Worm (Caenorhabditis elegans) whole organism, mixed stage, embryonic: ENCODE data around the gene F53C3.11.

Experiments
- M03D4.4 ChIP-seq: sonication (generic microtip); optimal IDR thresholded peaks from 2 replicates; lab custom pipeline; 2017; ENCODE audit warnings: mild to moderate bottlenecking, missing genetic modification characterization, missing compliant biosample characterization
- blmp-1 ChIP-seq: fragments of 150-350 bp; optimal IDR thresholded peaks from 2 replicates; lab custom pipeline; 2014; ENCODE audit warnings: missing biosample characterization, missing genetic modification characterization
- ceh-39 ChIP-seq: fragments of 150-350 bp; optimal IDR thresholded peaks from 2 replicates; lab custom pipeline; 2014; ENCODE audit warnings: missing biosample characterization, missing genetic modification characterization
- ceh-43 ChIP-seq: fragments of 200-800 bp; sonication (Bioruptor generic); optimal IDR thresholded peaks from 2 replicates; lab custom pipeline; 2018; ENCODE audit warnings: mild to moderate bottlenecking, missing genetic modification characterization, moderate library complexity, missing compliant biosample characterization
- ceh-83 ChIP-seq: fragments of 200-800 bp; sonication (Bioruptor generic); optimal IDR thresholded peaks from 2 replicates; lab custom pipeline; 2018; ENCODE audit warnings: mild to moderate bottlenecking, missing genetic modification characterization, missing compliant biosample characterization
- ces-1 ChIP-seq: fragments of 150-350 bp; optimal IDR thresholded peaks from 2 replicates; lab custom pipeline; 2014; ENCODE audit warnings: missing biosample characterization, missing genetic modification reagents, missing genetic modification characterization
- cnd-1 ChIP-seq: fragments of 200-800 bp; sonication (Bioruptor generic); optimal IDR thresholded peaks from 2 replicates; lab custom pipeline; 2018; ENCODE audit warnings: mild to moderate bottlenecking, missing genetic modification characterization, missing compliant biosample characterization
- drap-1 ChIP-seq: fragments of 200-800 bp; sonication (Bioruptor generic); optimal IDR thresholded peaks from 3 replicates; lab custom pipeline; 2018; ENCODE audit warnings: mild to moderate bottlenecking, missing genetic modification characterization, missing compliant biosample characterization
- elt-3 ChIP-seq: fragments of 150-350 bp; optimal IDR thresholded peaks from 2 replicates; lab custom pipeline; 2014; ENCODE audit warnings: missing biosample characterization, missing genetic modification characterization
- flh-1 ChIP-seq: fragments of 200-800 bp; sonication (Bioruptor generic); optimal IDR thresholded peaks from 2 replicates; lab custom pipeline; 2018; ENCODE audit warnings: mild to moderate bottlenecking, missing genetic modification characterization, moderate library complexity, missing compliant biosample characterization
- ham-2 ChIP-seq: fragments of 200-800 bp; sonication (Bioruptor generic); optimal IDR thresholded peaks from 2 replicates; lab custom pipeline; 2018; ENCODE audit warnings: mild to moderate bottlenecking, missing genetic modification characterization, missing compliant biosample characterization
- hlh-1 ChIP-seq: fragments of 150-350 bp; optimal IDR thresholded peaks from 2 replicates; lab custom pipeline; 2014; ENCODE audit warnings: missing biosample characterization, missing genetic modification reagents, missing genetic modification characterization
- lin-13 ChIP-seq: fragments of 150-350 bp; optimal IDR thresholded peaks from 2 replicates; lab custom pipeline; 2014; ENCODE audit warnings: missing biosample characterization, missing genetic modification characterization
- lin-32 ChIP-seq: fragments of 200-800 bp; sonication (Bioruptor generic); optimal IDR thresholded peaks from 2 replicates; lab custom pipeline; 2018; ENCODE audit warnings: mild to moderate bottlenecking, missing genetic modification characterization, missing compliant biosample characterization
- lsy-2 ChIP-seq: fragments of 150-350 bp; optimal IDR thresholded peaks from 2 replicates; lab custom pipeline; 2014; ENCODE audit warnings: missing biosample characterization, missing genetic modification characterization
- mab-5 ChIP-seq: fragments of 150-350 bp; optimal IDR thresholded peaks from 2 replicates; lab custom pipeline; 2014; ENCODE audit warnings: missing biosample characterization, missing genetic modification characterization
- mep-1 ChIP-seq: fragments of 150-350 bp; optimal IDR thresholded peaks from 2 replicates; lab custom pipeline; 2017; ENCODE audit warnings: missing biosample characterization, missing genetic modification reagents, missing genetic modification characterization, inconsistent platforms
- mls-2 ChIP-seq: sonication (generic microtip); optimal IDR thresholded peaks from 2 replicates; lab custom pipeline; 2016; ENCODE audit warnings: mild to moderate bottlenecking, missing genetic modification characterization, moderate library complexity, missing compliant biosample characterization
- nhr-12 ChIP-seq: fragments of 150-350 bp; optimal IDR thresholded peaks from 2 replicates; lab custom pipeline; 2014; ENCODE audit warnings: missing biosample characterization, missing genetic modification characterization
- nhr-2 ChIP-seq: fragments of 150-350 bp; optimal IDR thresholded peaks from 2 replicates; lab custom pipeline; 2014; ENCODE audit warnings: missing biosample characterization, missing genetic modification characterization
- nhr-237 ChIP-seq: fragments of 150-350 bp; optimal IDR thresholded peaks from 2 replicates; lab custom pipeline; 2014; ENCODE audit warnings: missing biosample characterization, missing genetic modification characterization
- nhr-28 ChIP-seq: fragments of 150-350 bp; optimal IDR thresholded peaks from 2 replicates; lab custom pipeline; 2014; ENCODE audit warnings: missing biosample characterization, missing genetic modification characterization
- nhr-76 ChIP-seq: sonication (generic microtip); optimal IDR thresholded peaks from 2 replicates; lab custom pipeline; 2017; ENCODE audit warnings: missing biosample characterization, missing genetic modification characterization
- pha-4 ChIP-seq: fragments of 150-350 bp; optimal IDR thresholded peaks from 2 replicates; lab custom pipeline; 2018; ENCODE audit warnings: missing biosample characterization, missing genetic modification reagents, missing genetic modification characterization
- sem-2 ChIP-seq: fragments of 200-800 bp; sonication (Bioruptor generic); optimal IDR thresholded peaks from 2 replicates; lab custom pipeline; 2018; ENCODE audit warnings: mild to moderate bottlenecking, missing genetic modification characterization, missing compliant biosample characterization
- snpc-4 ChIP-seq: fragments of 150-350 bp; optimal IDR thresholded peaks from 2 replicates; lab custom pipeline; 2014; ENCODE audit warnings: missing biosample characterization, missing genetic modification characterization
- sptf-1 ChIP-seq: sonication (generic microtip); optimal IDR thresholded peaks from 2 replicates; lab custom pipeline; 2017; ENCODE audit warnings: mild to moderate bottlenecking, missing genetic modification characterization, moderate library complexity, missing compliant biosample characterization
- tbx-8 ChIP-seq: fragments of 200-800 bp; sonication (Bioruptor generic); optimal IDR thresholded peaks from 2 replicates; lab custom pipeline; 2018; ENCODE audit warnings: mild to moderate bottlenecking, missing genetic modification characterization, moderate library complexity, missing compliant biosample characterization
- unc-120 ChIP-seq: sonication (generic microtip); optimal IDR thresholded peaks from 2 replicates; lab custom pipeline; 2017; ENCODE audit warnings: missing genetic modification characterization, missing compliant biosample characterization; ENCODE audit not compliant: poor library complexity, severe bottlenecking
- unc-39 ChIP-seq: fragments of 150-350 bp; optimal IDR thresholded peaks from 2 replicates; lab custom pipeline; 2014; ENCODE audit warnings: missing biosample characterization, missing genetic modification characterization
- unc-62 ChIP-seq: fragments of 150-350 bp; optimal IDR thresholded peaks from 2 replicates; lab custom pipeline; 2014; ENCODE audit warnings: missing biosample characterization, missing genetic modification reagents, missing genetic modification characterization
- ztf-11 ChIP-seq: fragments of 150-350 bp; optimal IDR thresholded peaks from 2 replicates; lab custom pipeline; 2014; ENCODE audit warnings: missing biosample characterization, missing genetic modification characterization

The F53C3.11 gene

DNA sequence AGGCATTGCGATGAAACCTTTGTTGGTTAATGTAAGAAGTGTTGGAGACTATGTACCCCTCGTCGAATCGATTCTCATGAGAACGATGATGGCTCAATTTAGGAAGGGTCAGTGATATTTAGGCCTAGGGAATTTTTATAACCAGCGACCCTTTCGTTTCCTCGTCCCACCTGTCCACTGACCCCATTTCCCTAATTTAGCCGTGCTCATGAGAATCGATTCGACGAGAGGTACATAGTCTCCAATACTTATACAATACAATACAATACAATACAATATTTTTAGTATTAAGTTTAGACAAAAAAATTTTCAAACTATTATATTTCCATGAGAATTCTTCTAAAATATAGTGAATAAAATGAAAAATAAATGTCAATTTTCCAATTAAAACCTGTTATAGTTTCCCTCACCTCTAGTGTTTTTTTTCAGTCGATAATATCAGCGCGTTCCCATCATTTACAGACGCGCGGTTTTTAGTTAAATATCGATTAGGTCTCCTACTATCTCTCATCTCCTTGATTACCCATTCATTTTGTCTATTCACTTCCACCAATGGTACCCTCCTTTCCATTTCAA lies at the start of gene F53C3.11, which contains the start of gene fbxb-103:
Gene F53C3.11 (minus strand): TSS at position 101 of the 576 bp plus-strand sequence.
Gene fbxb-103 (plus strand): TSS at position 526 of the 576 bp plus-strand sequence.
- TF ChIP-seq cnd-1: no peak

ce11 chrII:3955938-3956337 lies 49.4 kb upstream of the F53C3.11 start:
- TF ChIP-seq snpc-4 (tag; lab: Kevin White, UChicago): no peak
- TF ChIP-seq ceh-43: no peak
- no peak for TF ChIP-seq unc-62 (GFP tag; lab: Kevin White, UChicago)
- TF ChIP-seq lsy-2 (tag; lab: Kevin White, UChicago): no peak
- TF ChIP-seq nhr-2 (tag; lab: Kevin White, UChicago): no peak
- TF ChIP-seq pha-4 (tag; lab: Kevin White, UChicago): no peak
- no peak for TF ChIP-seq ztf-11 (tag; lab: Kevin White, UChicago)
- TF ChIP-seq cnd-1: no peak
- TF ChIP-seq lin-13 (tag; lab: Kevin White, UChicago): no peak
- TF ChIP-seq ceh-39 (tag; lab: Kevin White, UChicago): peak; percentile 31
- no peak for TF ChIP-seq tbx-8 (GFP tag; lab: Kevin White, UChicago)
- no peak for TF ChIP-seq flh-1
- TF ChIP-seq ces-1 (GFP tag; lab: Kevin White, UChicago): peak; percentile 35
- TF ChIP-seq nhr-12 (tag; lab: Kevin White, UChicago): no peak
- no peak for TF ChIP-seq mls-2 (tag; lab: Kevin White, UChicago)

- no peak for TF ChIP-seq nhr-2 (tag; lab: Kevin White, UChicago)
- no peak for TF ChIP-seq ces-1 (GFP tag; lab: Kevin White, UChicago)
- TF ChIP-seq hlh-1 (tag; lab: Kevin White, UChicago): no peak
- TF ChIP-seq unc-120 (tag; lab: Kevin White, UChicago): no peak
- no peak for TF ChIP-seq nhr-237
- TF ChIP-seq unc-39 (tag; lab: Kevin White, UChicago): no peak
- no peak for TF ChIP-seq lsy-2 (tag; lab: Kevin White, UChicago)
- TF ChIP-seq unc-62 (GFP tag; lab: Kevin White, UChicago): no peak
- TF ChIP-seq ceh-83 (GFP tag; lab: Kevin White, UChicago): no peak
- no peak for TF ChIP-seq cnd-1
- TF ChIP-seq elt-3 (tag; lab: Kevin White, UChicago): no peak
- TF ChIP-seq blmp-1 (tag; lab: Kevin White, UChicago): no peak
- no peak for TF ChIP-seq M03D4.4
- TF ChIP-seq mep-1 (tag; lab: Kevin White, UChicago): no peak
- no peak for TF ChIP-seq ham-2 (GFP tag; lab: Kevin White, UChicago)
- no peak for TF ChIP-seq mab-5 (tag; lab: Kevin White, UChicago)
- TF ChIP-seq pha-4 (tag; lab: Kevin White, UChicago): no peak
- no peak for TF ChIP-seq sem-2 (GFP tag; lab: Kevin White, UChicago)
- no peak for TF ChIP-seq nhr-28 (tag; lab: Kevin White, UChicago)
- TF ChIP-seq lin-32 (GFP tag; lab: Kevin White, UChicago): no peak
- TF ChIP-seq, all 35 proteins: peak for 0
Observed at ce11 chrII:3954838-3955237, 48.3 kb upstream of the F53C3.11 start.

DNA sequence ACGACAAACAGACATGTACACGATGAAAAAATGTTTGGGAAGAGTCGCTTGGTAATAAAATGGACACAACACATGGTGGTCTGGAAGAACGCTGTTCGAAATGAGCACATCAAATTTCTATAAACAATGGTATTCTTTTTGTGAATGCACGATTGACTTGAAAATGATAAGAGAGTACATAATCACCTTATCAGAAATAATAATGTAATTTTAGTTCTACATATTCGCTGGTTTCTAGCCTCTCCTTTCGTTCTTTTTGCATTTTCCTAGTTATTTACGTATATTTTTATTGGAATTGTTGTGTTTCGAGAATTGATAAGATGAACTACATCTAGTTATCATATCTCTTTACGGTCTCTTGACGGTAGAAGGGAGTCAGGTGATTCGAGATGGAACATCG lies 47.5 kb upstream of the F53C3.11 start:
- TF ChIP-seq lin-32 (GFP tag; lab: Kevin White, UChicago) (no peak), mls-2 (tag; lab: Kevin White, UChicago) (no peak), M03D4.4 (no peak), drap-1 (GFP tag; lab: Kevin White, UChicago) (no peak), sptf-1 (no peak), mep-1 (tag; lab: Kevin White, UChicago) (no peak), flh-1 (no peak), ham-2 (GFP tag; lab: Kevin White, UChicago) (no peak), elt-3 (tag; lab: Kevin White, UChicago) (no peak), nhr-2 (tag; lab: Kevin White, UChicago) (no peak), ceh-43 (no peak), nhr-76 (tag; lab: Kevin White, UChicago) (no peak), sem-2 (GFP tag; lab: Kevin White, UChicago) (no peak), nhr-237 (no peak), cnd-1 (no peak), hlh-1 (tag; lab: Kevin White, UChicago) (no peak), nhr-12 (tag; lab: Kevin White, UChicago) (no peak), lin-13 (tag; lab: Kevin White, UChicago) (no peak), unc-39 (tag; lab: Kevin White, UChicago) (no peak), ceh-39 (tag; lab: Kevin White, UChicago) (no peak)
